Fruit fly (Drosophila melanogaster) whole organism: ENCODE measurements around the gene CG43373.

ENCODE experiments used
- pan ChIP-seq: fragments of >200 bp; optimal IDR thresholded peaks from 2 replicates; lab custom pipeline; 2017
- psq ChIP-seq: fragments of >200 bp; optimal IDR thresholded peaks from 2 replicates; lab custom pipeline; 2017

- TF ChIP-seq pan (lab: Kevin White, UChicago) (no peak), psq (no peak)
These were observed 48.5 kb downstream of the CG43373 start for dm6 chr3L:16494651-16495074.
